Worm (Caenorhabditis elegans): Measurements from ENCODE around the gene sfxn-2.

The sfxn-2 gene

ce11 chrX:7913830-7914229, 44.3 kb downstream of the sfxn-2 start, which contains the start of gene C39D10.7:
Gene C39D10.7, minus strand, starts transcription at chrX:7913930.
- no peak for TF ChIP-seq elt-1 (tag; optimal IDR thresholded peaks at IDR 0.05)
- no peak for TF ChIP-seq tbx-2 (tag; optimal IDR thresholded peaks at IDR 0.05)
- no peak for TF ChIP-seq jun-1 (tag; optimal IDR thresholded peaks at IDR 0.05)
- TF ChIP-seq ceh-9 (tag; optimal IDR thresholded peaks at IDR 0.05) = no peak
- TF ChIP-seq egl-27 (tag; optimal IDR thresholded peaks at IDR 0.05) = no peak
- no peak for TF ChIP-seq nhr-43 (tag; optimal IDR thresholded peaks at IDR 0.05; ENCODE audit: poor library complexity, severe bottlenecking)
- no peak for TF ChIP-seq sea-2 (GFP tag; optimal IDR thresholded peaks at IDR 0.05)
- no peak for TF ChIP-seq pha-4 (tag; optimal IDR thresholded peaks at IDR 0.05)
- TF ChIP-seq mml-1 (tag; optimal IDR thresholded peaks at IDR 0.05) = no peak
- no peak for TF ChIP-seq ztf-4 (tag; optimal IDR thresholded peaks at IDR 0.05)
- no peak for TF ChIP-seq aly-2 (tag; optimal IDR thresholded peaks at IDR 0.05)
- no peak for TF ChIP-seq snpc-4 (tag; optimal IDR thresholded peaks at IDR 0.05)
- TF ChIP-seq nhr-77 (tag; optimal IDR thresholded peaks at IDR 0.05) = no peak
- no peak for TF ChIP-seq mdl-1 (tag; optimal IDR thresholded peaks at IDR 0.05)
- no peak for TF ChIP-seq nhr-67 (tag; optimal IDR thresholded peaks at IDR 0.05)

- no peak for TF ChIP-seq egl-27 (tag; optimal IDR thresholded peaks at IDR 0.05)
- no peak for TF ChIP-seq fos-1 (tag; optimal IDR thresholded peaks at IDR 0.05)
- no peak for TF ChIP-seq ama-1 (optimal IDR thresholded peaks at IDR 0.05)
- no peak for TF ChIP-seq ztf-4 (tag; optimal IDR thresholded peaks at IDR 0.05)
- TF ChIP-seq daf-12 (tag; optimal IDR thresholded peaks at IDR 0.05) = no peak
- TF ChIP-seq nhr-237 (tag; optimal IDR thresholded peaks at IDR 0.05) = no peak
- TF ChIP-seq snpc-4 (tag; optimal IDR thresholded peaks at IDR 0.05) = no peak
- no peak for TF ChIP-seq nhr-28 (tag; optimal IDR thresholded peaks at IDR 0.05)
- TF ChIP-seq nhr-25 (tag; optimal IDR thresholded peaks at IDR 0.05) = no peak
- no peak for TF ChIP-seq ceh-9 (tag; optimal IDR thresholded peaks at IDR 0.05)
- no peak for TF ChIP-seq lsy-12 (tag; optimal IDR thresholded peaks at IDR 0.05)
- peak; percentile 20 for TF ChIP-seq pha-4 (tag; optimal IDR thresholded peaks at IDR 0.05)
- TF ChIP-seq ceh-16 (tag; optimal IDR thresholded peaks at IDR 0.05) = no peak
- TF ChIP-seq nhr-43 (tag; optimal IDR thresholded peaks at IDR 0.05; ENCODE audit: poor library complexity, severe bottlenecking) = peak; percentile 45
- TF ChIP-seq lin-15B (tag; optimal IDR thresholded peaks at IDR 0.05) = no peak
Measured at ce11 chrX:7906430-7907014, 51.6 kb downstream of the sfxn-2 start, which contains the start of gene C39D10.1. Gene C39D10.1, plus strand, starts transcription at chrX:7906964.
